Worm (Caenorhabditis elegans): Measurements from ENCODE around the gene prdx-3.
"Not testable (repeated sequence)": the region's sequence is repeated elsewhere in the genome, so short reads cannot be mapped to it uniquely, and the experiment has no call there.

- not testable (repeated sequence) for TF ChIP-seq cey-2 (tag; optimal IDR thresholded peaks at IDR 0.05; ENCODE audit: borderline replicate concordance, insufficient read depth); nhr-11 (tag; optimal IDR thresholded peaks at IDR 0.05); nhr-237 (tag; optimal IDR thresholded peaks at IDR 0.05); nhr-76 (tag; optimal IDR thresholded peaks at IDR 0.05); skn-1 (tag; optimal IDR thresholded peaks at IDR 0.05); mep-1 (tag; optimal IDR thresholded peaks at IDR 0.05); ceh-28 (tag; optimal IDR thresholded peaks at IDR 0.05); lin-39 (tag; optimal IDR thresholded peaks at IDR 0.05)
- peak; percentile 96 for TF ChIP-seq aha-1 (tag)
- TF ChIP-seq mdl-1 (tag; optimal IDR thresholded peaks at IDR 0.05): peak in 1 of 2 experiments; percentile 17
These were observed 37.8 kb upstream of the prdx-3 start for ce11 chrIII:4369381-4369809.

Data from whole organism, L4 larva.